Worm (Caenorhabditis elegans) whole organism, early embryonic: ENCODE results near the gene pyk-2.

Experiments
- B0310.2 ChIP-seq: sonication (generic microtip); optimal IDR thresholded peaks from 2 replicates; lab custom pipeline; 2016; ENCODE audit warnings: mild to moderate bottlenecking, missing genetic modification characterization, missing compliant biosample characterization
- F13C5.2 ChIP-seq: sonication (generic microtip); optimal IDR thresholded peaks from 2 replicates; lab custom pipeline; 2017; ENCODE audit warnings: mild to moderate bottlenecking, missing genetic modification characterization, inconsistent platforms, missing compliant biosample characterization
- ceh-36 ChIP-seq: sonication (generic microtip); optimal IDR thresholded peaks from 2 replicates; lab custom pipeline; 2016; ENCODE audit warnings: missing genetic modification characterization, inconsistent platforms, missing compliant biosample characterization

ce11 chrIV:10896512-10896911, 13.2 kb upstream of the pyk-2 start, which contains the start of gene srlf-13:
- TF ChIP-seq ceh-36 (tag; lab: Kevin White, UChicago) = no peak
- no peak for TF ChIP-seq B0310.2 (tag; lab: Kevin White, UChicago)
- no peak for TF ChIP-seq F13C5.2 (tag; lab: Kevin White, UChicago)
